Fruit fly (Drosophila melanogaster): ENCODE measurements around the gene CG11425.

The CG11425 gene

dm6 chr3L:22458898-22459524 is 15.6 kb upstream of the CG11425 start (continued):
- TF ChIP-seq Fer3 (tag; optimal IDR thresholded peaks at IDR 0.05) (no peak), fd96Cb (tag; optimal IDR thresholded peaks at IDR 0.05) (no peak), CG33213 (GFP tag; optimal IDR thresholded peaks at IDR 0.05) (no peak), CG18262 (tag; optimal IDR thresholded peaks at IDR 0.05) (peak; percentile 19), salm (tag; optimal IDR thresholded peaks at IDR 0.05) (no peak), CG13624 (GFP tag; optimal IDR thresholded peaks at IDR 0.05) (no peak), Opbp (GFP tag; IDR thresholded peaks at IDR 0.05; ENCODE audit: partially characterized antibody) (no peak), Doc3 (GFP tag; IDR thresholded peaks at IDR 0.05; ENCODE audit: partially characterized antibody) (no peak), vnd (GFP tag; IDR thresholded peaks at IDR 0.05; ENCODE audit: partially characterized antibody) (no peak), nmo (GFP tag; optimal IDR thresholded peaks at IDR 0.05) (peak; percentile 13), exex (tag; optimal IDR thresholded peaks at IDR 0.05) (peak; percentile 34), Adf1 (GFP tag; IDR thresholded peaks at IDR 0.05) (peak; percentile 86), CG12659 (GFP tag; optimal IDR thresholded peaks at IDR 0.05) (no peak), trh (GFP tag; optimal IDR thresholded peaks at IDR 0.05) (no peak), Abd-B (GFP tag; optimal IDR thresholded peaks at IDR 0.05) (no peak), odd (GFP tag; optimal IDR thresholded peaks at IDR 0.05) (peak; percentile 39), CG3995 (GFP tag; optimal IDR thresholded peaks at IDR 0.05) (no peak), vvl (GFP tag; IDR thresholded peaks at IDR 0.05) (0 out of 2 replicates have a peak, but pooled peaks have one; percentile 8), Camta (GFP tag; optimal IDR thresholded peaks at IDR 0.05) (no peak), schlank (tag; optimal IDR thresholded peaks at IDR 0.05) (no peak), Spps (tag; optimal IDR thresholded peaks at IDR 0.05) (no peak), sr (GFP tag; IDR thresholded peaks at IDR 0.05) (no peak), NC2α (GFP tag; optimal IDR thresholded peaks at IDR 0.05) (no peak), CG3726 (GFP tag; IDR thresholded peaks at IDR 0.05) (no peak), slbo (GFP tag; IDR thresholded peaks at IDR 0.05) (no peak), sens-2 (GFP tag; IDR thresholded peaks at IDR 0.05) (no peak), CG4730 (GFP tag; IDR thresholded peaks at IDR 0.05) (no peak), CG5180 (GFP tag; optimal IDR thresholded peaks at IDR 0.05) (no peak), ssp (GFP tag; IDR thresholded peaks at IDR 0.05) (no peak), fd64A (GFP tag; optimal IDR thresholded peaks at IDR 0.05) (no peak), CG17328 (GFP tag; IDR thresholded peaks at IDR 0.05) (no peak), eyg (GFP tag; optimal IDR thresholded peaks at IDR 0.05) (no peak), Taf1 (GFP tag; IDR thresholded peaks at IDR 0.05) (no peak), Six4 (GFP tag; optimal IDR thresholded peaks at IDR 0.05) (no peak), sd (tag; optimal IDR thresholded peaks at IDR 0.05) (peak; percentile 16), Dip2 (GFP tag; IDR thresholded peaks at IDR 0.05) (no peak), run (tag; optimal IDR thresholded peaks at IDR 0.05) (no peak), Sox100B (GFP tag; optimal IDR thresholded peaks at IDR 0.05) (peak; percentile 24), BEAF-32 (GFP tag; optimal IDR thresholded peaks at IDR 0.05) (no peak), crp (GFP tag; optimal IDR thresholded peaks at IDR 0.05) (no peak)

- TF ChIP-seq Hr51 (GFP tag; optimal IDR thresholded peaks at IDR 0.05) (no peak), CG18619 (GFP tag; optimal IDR thresholded peaks at IDR 0.05) (no peak), cg (GFP tag; optimal IDR thresholded peaks at IDR 0.05) (no peak), slou (GFP tag; optimal IDR thresholded peaks at IDR 0.05) (no peak)
Measured at dm6 chr3L:22460428-22460827, 14.2 kb upstream of the CG11425 start.
